Fruit fly (Drosophila melanogaster): Measurements from ENCODE around the gene chrb.

DNA sequence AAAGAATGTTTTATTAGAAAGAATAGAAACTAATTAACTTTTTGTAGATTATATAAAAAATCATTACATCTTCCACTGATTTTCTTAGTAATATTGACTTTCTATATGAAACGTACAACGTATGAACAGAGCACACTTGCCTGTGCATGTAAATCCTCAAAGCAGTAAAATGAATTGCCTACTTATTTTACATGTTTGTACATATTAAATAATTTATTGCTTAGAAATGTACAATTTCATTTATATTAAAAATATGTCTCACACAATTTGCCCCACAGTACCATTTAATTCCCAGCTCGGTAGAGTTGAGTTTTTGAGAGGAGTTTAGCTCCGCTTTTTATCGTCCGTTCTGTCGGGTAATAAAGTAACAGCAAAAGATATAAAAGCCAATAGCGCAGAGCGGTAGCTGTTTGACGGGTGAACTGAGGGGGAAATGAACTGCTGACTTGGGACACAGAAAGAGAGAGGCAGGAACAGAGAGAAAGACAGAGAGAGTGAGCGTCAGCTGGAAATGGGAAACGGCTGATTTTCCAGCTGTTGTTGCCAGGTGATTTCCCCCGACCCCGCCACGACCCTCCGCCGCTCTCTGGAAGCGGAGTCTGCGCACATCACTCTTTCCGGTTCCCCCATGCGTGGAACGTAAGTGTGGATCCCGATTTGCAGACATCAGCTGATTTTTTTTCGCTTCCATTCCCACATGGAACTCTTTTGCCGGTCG lies 5.9 kb downstream of the chrb start:
- no peak for TF ChIP-seq Sin3A (optimal IDR thresholded peaks at IDR 0.05)
- TF ChIP-seq h (optimal IDR thresholded peaks at IDR 0.05) = no peak
- TF ChIP-seq psq (optimal IDR thresholded peaks at IDR 0.05) = no peak
- TF ChIP-seq ttk (optimal IDR thresholded peaks at IDR 0.05) = no peak

Measured in Kc167 (cell line).